Worm (Caenorhabditis elegans) whole organism, L1 larva: ENCODE measurements around the gene ant-1.4.

Source experiments
- C04F5.9 ChIP-seq: sonication (generic microtip); optimal IDR thresholded peaks from 2 replicates; lab custom pipeline; 2016; ENCODE audit warnings: missing genetic modification characterization, missing compliant biosample characterization
- C16A3.4 ChIP-seq: fragments of 150-350 bp; optimal IDR thresholded peaks from 2 replicates; lab custom pipeline; 2014; ENCODE audit warnings: missing biosample characterization, missing genetic modification characterization
- C34B4.2 ChIP-seq: sonication (generic microtip); optimal IDR thresholded peaks from 2 replicates; lab custom pipeline; 2017; ENCODE audit warnings: mild to moderate bottlenecking, missing genetic modification characterization, missing compliant biosample characterization
- Y116A8C.19 ChIP-seq: sonication (generic microtip); optimal IDR thresholded peaks from 2 replicates; lab custom pipeline; 2016; ENCODE audit warnings: missing compliant biosample characterization, missing genetic modification characterization, borderline replicate concordance
- aha-1 ChIP-seq: fragments of 150-350 bp; optimal IDR thresholded peaks from 2 replicates; lab custom pipeline; 2014; ENCODE audit warnings: missing biosample characterization, missing genetic modification characterization
- alr-1 ChIP-seq: fragments of 200-800 bp; sonication (Bioruptor generic); optimal IDR thresholded peaks from 2 replicates; lab custom pipeline; 2018; ENCODE audit warnings: borderline replicate concordance, mild to moderate bottlenecking, missing genetic modification characterization, missing compliant biosample characterization
- blmp-1 ChIP-seq: fragments of 150-350 bp; optimal IDR thresholded peaks from 2 replicates; lab custom pipeline; 2014; ENCODE audit warnings: missing biosample characterization, missing genetic modification characterization
- ceh-63 ChIP-seq: fragments of 200-800 bp; sonication (Bioruptor generic); optimal IDR thresholded peaks from 2 replicates; lab custom pipeline; 2018; ENCODE audit warnings: mild to moderate bottlenecking, missing genetic modification characterization, missing compliant biosample characterization
- ceh-8 ChIP-seq: fragments of 200-800 bp; sonication (Bioruptor generic); optimal IDR thresholded peaks from 2 replicates; lab custom pipeline; 2018; ENCODE audit warnings: mild to moderate bottlenecking, missing genetic modification characterization, moderate library complexity, missing compliant biosample characterization
- ceh-82 ChIP-seq, 3 experiments: fragments of 150-350 bp in 1 of 3; sonication (generic microtip) in 2 of 3; optimal IDR thresholded peaks; 2 replicates each; lab custom pipeline; 2014 to 2017; ENCODE audit warnings: missing biosample characterization in 3 of 3, missing genetic modification characterization in 3 of 3
- ceh-88 ChIP-seq: fragments of 200-800 bp; sonication (Bioruptor generic); IDR thresholded peaks from 2 replicates; pipeline ENCODE4 v1.3.6; 2022; ENCODE audit warnings: missing genetic modification characterization, missing compliant biosample characterization
- ceh-90 ChIP-seq: sonication (generic microtip); optimal IDR thresholded peaks from 2 replicates; lab custom pipeline; 2016; ENCODE audit warnings: missing genetic modification characterization, missing compliant biosample characterization
- dpl-1 ChIP-seq, 3 experiments: fragments of 150-350 bp in 2 of 3; sonication (generic microtip) in 1 of 3; optimal IDR thresholded peaks; 2 replicates each; lab custom pipeline; 2014 to 2017; ENCODE audit warnings: missing biosample characterization in 3 of 3, missing genetic modification characterization in 3 of 3, missing genetic modification reagents in 3 of 3
- dsc-1 ChIP-seq: sonication (generic microtip); optimal IDR thresholded peaks from 2 replicates; lab custom pipeline; 2016; ENCODE audit warnings: mild to moderate bottlenecking, missing genetic modification characterization, missing compliant biosample characterization
- egl-13 ChIP-seq: sonication (generic microtip); optimal IDR thresholded peaks from 2 replicates; lab custom pipeline; 2016; ENCODE audit warnings: missing genotype, missing genetic modification reagents, missing genetic modification characterization, missing compliant biosample characterization
- ets-5 ChIP-seq: fragments of 200-800 bp; sonication (Bioruptor generic); IDR thresholded peaks from 2 replicates; pipeline ENCODE4 v1.3.6; 2022; ENCODE audit warnings: missing genetic modification characterization, missing compliant biosample characterization
- fos-1 ChIP-seq: fragments of 150-350 bp; optimal IDR thresholded peaks from 2 replicates; lab custom pipeline; 2014; ENCODE audit warnings: missing biosample characterization, missing genetic modification characterization
- grh-1 ChIP-seq: fragments of 200-800 bp; sonication (Bioruptor generic); IDR thresholded peaks from 2 replicates; pipeline ENCODE4 v1.3.6; 2022; ENCODE audit warnings: missing genetic modification reagents, missing genetic modification characterization, missing compliant biosample characterization
- hlh-17 ChIP-seq: fragments of 200-800 bp; sonication (Bioruptor generic); optimal IDR thresholded peaks from 2 replicates; lab custom pipeline; 2018; ENCODE audit warnings: missing genetic modification characterization, mild to moderate bottlenecking, missing compliant biosample characterization, moderate library complexity, borderline replicate concordance
- hlh-4 ChIP-seq: sonication (generic microtip); optimal IDR thresholded peaks from 2 replicates; lab custom pipeline; 2016; ENCODE audit warnings: mild to moderate bottlenecking, missing genetic modification characterization, missing compliant biosample characterization
- hpl-2 ChIP-seq: fragments of 150-350 bp; optimal IDR thresholded peaks from 2 replicates; lab custom pipeline; 2014; ENCODE audit warnings: missing biosample characterization, missing genetic modification reagents, missing genetic modification characterization
- irx-1 ChIP-seq: sonication (generic microtip); optimal IDR thresholded peaks from 2 replicates; lab custom pipeline; 2016; ENCODE audit warnings: missing genetic modification characterization, missing compliant biosample characterization
- isw-1 ChIP-seq: fragments of 200-800 bp; sonication (Bioruptor generic); IDR thresholded peaks from 2 replicates; pipeline ENCODE4 v1.3.6; 2022; ENCODE audit warnings: missing genetic modification characterization, missing compliant biosample characterization
- jun-1 ChIP-seq: fragments of 150-350 bp; optimal IDR thresholded peaks from 2 replicates; lab custom pipeline; 2014; ENCODE audit warnings: missing biosample characterization, missing genetic modification reagents, missing genetic modification characterization
- lin-35 ChIP-seq, 2 experiments: fragments of 150-350 bp; optimal IDR thresholded peaks; 2 replicates each; lab custom pipeline; 2014; ENCODE audit warnings: missing biosample characterization in 2 of 2, missing genetic modification characterization in 2 of 2, missing genetic modification reagents in 2 of 2
- lin-39 ChIP-seq: fragments of 150-350 bp; optimal IDR thresholded peaks from 2 replicates; lab custom pipeline; 2014; ENCODE audit warnings: missing biosample characterization, missing genetic modification reagents, missing genetic modification characterization
- lir-3 ChIP-seq: sonication (generic microtip); optimal IDR thresholded peaks from 2 replicates; lab custom pipeline; 2016; ENCODE audit warnings: mild to moderate bottlenecking, missing genetic modification characterization, moderate library complexity, missing compliant biosample characterization; ENCODE audit not compliant: poor library complexity
- mab-9 ChIP-seq: fragments of 200-800 bp; sonication (Bioruptor generic); IDR thresholded peaks from 2 replicates; pipeline ENCODE4 v1.3.6; 2022; ENCODE audit warnings: missing genetic modification reagents, missing genetic modification characterization, missing compliant biosample characterization
- mef-2 ChIP-seq: fragments of 150-350 bp; optimal IDR thresholded peaks from 2 replicates; lab custom pipeline; 2014; ENCODE audit warnings: missing biosample characterization, missing genetic modification characterization
- nhr-11 ChIP-seq: fragments of 150-350 bp; optimal IDR thresholded peaks from 2 replicates; lab custom pipeline; 2014; ENCODE audit warnings: missing biosample characterization, missing genetic modification characterization
- nhr-237 ChIP-seq: fragments of 150-350 bp; optimal IDR thresholded peaks from 2 replicates; lab custom pipeline; 2014; ENCODE audit warnings: missing biosample characterization, missing genetic modification characterization
- nhr-28 ChIP-seq: fragments of 150-350 bp; optimal IDR thresholded peaks from 2 replicates; lab custom pipeline; 2014; ENCODE audit warnings: missing biosample characterization, missing genetic modification characterization
- nhr-71 ChIP-seq: sonication (generic microtip); optimal IDR thresholded peaks from 2 replicates; lab custom pipeline; 2016; ENCODE audit warnings: mild to moderate bottlenecking, missing genetic modification characterization, moderate library complexity, missing compliant biosample characterization
- nhr-84 ChIP-seq: sonication (generic microtip); optimal IDR thresholded peaks from 2 replicates; lab custom pipeline; 2017; ENCODE audit warnings: missing biosample characterization, missing genetic modification characterization
- nhr-85 ChIP-seq: sonication (generic microtip); peaks from one replicate; lab custom pipeline; 2016; ENCODE audit warnings: missing genetic modification characterization, inconsistent platforms, missing compliant biosample characterization
- nhr-90 ChIP-seq: sonication (generic microtip); optimal IDR thresholded peaks from 2 replicates; lab custom pipeline; 2016; ENCODE audit warnings: mild to moderate bottlenecking, missing genetic modification characterization, missing compliant biosample characterization; ENCODE audit not compliant: poor library complexity
- pag-3 ChIP-seq: sonication (generic microtip); optimal IDR thresholded peaks from 2 replicates; lab custom pipeline; 2017; ENCODE audit warnings: missing genetic modification characterization, mild to moderate bottlenecking, missing compliant biosample characterization, antibody characterized with exemption, borderline replicate concordance; ENCODE audit not compliant: insufficient read depth
- pqm-1 ChIP-seq: sonication (generic microtip); optimal IDR thresholded peaks from 3 replicates; lab custom pipeline; 2017; ENCODE audit warnings: missing biosample characterization, missing genetic modification characterization
- rnt-1 ChIP-seq: sonication (generic microtip); optimal IDR thresholded peaks from 2 replicates; lab custom pipeline; 2016; ENCODE audit warnings: mild to moderate bottlenecking, missing genetic modification characterization, moderate library complexity, missing compliant biosample characterization
- skn-1 ChIP-seq: fragments of 150-350 bp; optimal IDR thresholded peaks from 2 replicates; lab custom pipeline; 2014; ENCODE audit warnings: missing biosample characterization, missing genetic modification characterization
- snpc-4 ChIP-seq: fragments of 150-350 bp; optimal IDR thresholded peaks from 2 replicates; lab custom pipeline; 2014; ENCODE audit warnings: missing biosample characterization, missing genetic modification characterization
- snu-23 ChIP-seq: sonication (generic microtip); optimal IDR thresholded peaks from 2 replicates; lab custom pipeline; 2016; ENCODE audit warnings: missing genetic modification characterization, missing compliant biosample characterization
- sox-4 ChIP-seq: sonication (generic microtip); optimal IDR thresholded peaks from 2 replicates; lab custom pipeline; 2016; ENCODE audit warnings: missing genetic modification characterization, missing compliant biosample characterization
- sptf-1 ChIP-seq: fragments of 150-350 bp; optimal IDR thresholded peaks from 2 replicates; lab custom pipeline; 2014; ENCODE audit warnings: missing biosample characterization, missing genetic modification characterization
- tlp-1 ChIP-seq: fragments of 150-350 bp; optimal IDR thresholded peaks from 2 replicates; lab custom pipeline; 2014; ENCODE audit warnings: missing biosample characterization, missing genetic modification characterization
- unc-130 ChIP-seq: fragments of 150-350 bp; optimal IDR thresholded peaks from 2 replicates; lab custom pipeline; 2017; ENCODE audit warnings: missing biosample characterization, missing genetic modification characterization, inconsistent platforms
- unc-98 ChIP-seq: fragments of 200-800 bp; sonication (Bioruptor generic); IDR thresholded peaks from 2 replicates; pipeline ENCODE4 v1.3.6; 2022; ENCODE audit warnings: missing genetic modification characterization, missing compliant biosample characterization
- xbp-1 ChIP-seq: sonication (generic microtip); optimal IDR thresholded peaks from 2 replicates; lab custom pipeline; 2016; ENCODE audit warnings: missing genetic modification characterization, missing compliant biosample characterization
- ztf-11 ChIP-seq, 2 experiments: sonication (generic microtip); optimal IDR thresholded peaks; 2 replicates each; lab custom pipeline; 2016 to 2017; ENCODE audit warnings: missing genetic modification characterization in 2 of 2, missing biosample characterization in 1 of 2, missing compliant biosample characterization in 1 of 2

The ant-1.4 gene

ce11 chrIV:8432709-8433108, 27.4 kb downstream of the ant-1.4 start, which contains the start of the genes T26A8.4 and pdtf-1 (continued):
- no peak for TF ChIP-seq pqm-1 (tag; lab: Kevin White, UChicago)
- TF ChIP-seq ceh-82 (tag; optimal IDR thresholded peaks at IDR 0.05; lab: Kevin White, UChicago) = peak; percentile 95 to 98 (median 96)
- TF ChIP-seq ets-5 (GFP tag; lab: Robert Waterston, UW) = no peak
- peak; percentile 95 for TF ChIP-seq nhr-85
- TF ChIP-seq skn-1 (tag; lab: Kevin White, UChicago) = peak; percentile 97
- TF ChIP-seq ceh-8 (GFP tag; lab: Kevin White, UChicago) = peak; percentile 67
- TF ChIP-seq isw-1 (GFP tag; lab: Robert Waterston, UW) = peak; percentile 91
- TF ChIP-seq ceh-63 (GFP tag; lab: Kevin White, UChicago) = no peak
- peak; percentile 93 for TF ChIP-seq grh-1 (GFP tag; lab: Robert Waterston, UW)
- peak; percentile 48 for TF ChIP-seq sox-4 (tag; lab: Kevin White, UChicago)
- TF ChIP-seq rnt-1 (tag; lab: Kevin White, UChicago) = peak; percentile 94
- peak; percentile 82 to 94 for TF ChIP-seq lin-35 (GFP tag; optimal IDR thresholded peaks at IDR 0.05; lab: Kevin White, UChicago)
- no peak for TF ChIP-seq nhr-84 (tag; lab: Kevin White, UChicago)
- no peak for TF ChIP-seq alr-1 (tag; lab: Kevin White, UChicago)
- peak; percentile 88 for TF ChIP-seq unc-130 (tag; lab: Kevin White, UChicago)
- TF ChIP-seq snpc-4 (tag; lab: Kevin White, UChicago) = peak; percentile 95
- TF ChIP-seq nhr-11 (tag; lab: Kevin White, UChicago) = peak; percentile 84
- peak; percentile 80 for TF ChIP-seq nhr-237 (tag; lab: Kevin White, UChicago)
- TF ChIP-seq blmp-1 = peak; percentile 87
- peak; percentile 82 for TF ChIP-seq egl-13 (tag; lab: Kevin White, UChicago)
- TF ChIP-seq jun-1 (tag; lab: Kevin White, UChicago) = peak; percentile 96
- peak; percentile 96 for TF ChIP-seq fos-1
- TF ChIP-seq mef-2 = peak; percentile 94
- TF ChIP-seq hlh-17 (GFP tag; lab: Kevin White, UChicago) = no peak
- peak; percentile 42 for TF ChIP-seq C04F5.9 (tag; lab: Kevin White, UChicago)
- peak in 1 of 2 experiments; percentile 84 for TF ChIP-seq ztf-11 (tag; optimal IDR thresholded peaks at IDR 0.05; lab: Kevin White, UChicago)
- peak; percentile 82 for TF ChIP-seq ceh-88
- TF ChIP-seq xbp-1 = peak; percentile 95
- peak; percentile 96 for TF ChIP-seq snu-23 (GFP tag; lab: Kevin White, UChicago)
- TF ChIP-seq irx-1 (tag; lab: Kevin White, UChicago) = peak; percentile 83
- no peak for TF ChIP-seq sptf-1 (tag; lab: Kevin White, UChicago)
- TF ChIP-seq pag-3 = no peak
- TF ChIP-seq mab-9 (GFP tag; lab: Robert Waterston, UW) = peak; percentile 43; the same call in 1 of the 2 replicates
- TF ChIP-seq nhr-28 (tag; lab: Kevin White, UChicago) = no peak
- peak; percentile 92 for TF ChIP-seq nhr-90 (tag; lab: Kevin White, UChicago)

- TF ChIP-seq nhr-84 (tag; lab: Kevin White, UChicago) = peak; percentile 48
- TF ChIP-seq dpl-1 (GFP tag; optimal IDR thresholded peaks at IDR 0.05; lab: Kevin White, UChicago) = peak; percentile 9 to 52 (median 21)
- TF ChIP-seq isw-1 (GFP tag; lab: Robert Waterston, UW) = peak; percentile 42
- peak; percentile 65 for TF ChIP-seq C16A3.4 (tag; lab: Kevin White, UChicago)
- peak; percentile 46 for TF ChIP-seq lir-3 (tag; lab: Kevin White, UChicago)
- TF ChIP-seq fos-1 = peak; percentile 71
- TF ChIP-seq aha-1 (tag; lab: Kevin White, UChicago) = no peak
- TF ChIP-seq C04F5.9 (tag; lab: Kevin White, UChicago) = peak; percentile 30
- TF ChIP-seq hpl-2 (GFP tag; lab: Kevin White, UChicago) = peak; percentile 79
- TF ChIP-seq tlp-1 = no peak
- TF ChIP-seq mef-2 = no peak
- TF ChIP-seq C34B4.2 (tag; lab: Kevin White, UChicago) = peak; percentile 22
- TF ChIP-seq hlh-4 (tag; lab: Kevin White, UChicago) = no peak
- TF ChIP-seq Y116A8C.19 = no peak
- peak; percentile 82 for TF ChIP-seq snu-23 (GFP tag; lab: Kevin White, UChicago)
- peak; percentile 3 for TF ChIP-seq ceh-90
- TF ChIP-seq nhr-71 (tag; lab: Kevin White, UChicago) = peak; percentile 82
- no peak for TF ChIP-seq unc-98 (GFP tag; lab: Robert Waterston, UW)
- peak; percentile 59 for TF ChIP-seq jun-1 (tag; lab: Kevin White, UChicago)
- peak; percentile 55 for TF ChIP-seq dsc-1 (tag; lab: Kevin White, UChicago)
- peak; percentile 21 for TF ChIP-seq irx-1 (tag; lab: Kevin White, UChicago)
- TF ChIP-seq lin-39 = no peak
Observed at ce11 chrIV:8431567-8432458, 28.3 kb downstream of the ant-1.4 start.
